Fruit fly (Drosophila melanogaster) whole organism, embryonic: ENCODE data around the gene ppk13.

ENCODE experiments used
- Asciz ChIP-seq: fragments of 200-800 bp; sonication (Bioruptor generic); optimal IDR thresholded peaks from 2 replicates; lab custom pipeline; 2017; ENCODE audit warnings: missing biosample characterization, mild to moderate bottlenecking, missing genetic modification characterization, missing genetic modification reagents
- CG10321 ChIP-seq: fragments of 200-800 bp; sonication (Bioruptor generic); IDR thresholded peaks from 2 replicates; pipeline ENCODE4 v1.3.6; 2022; ENCODE audit warnings: missing biosample characterization, missing genetic modification characterization
- CG10979 ChIP-seq: fragments of 200-800 bp; sonication (Bioruptor generic); optimal IDR thresholded peaks from 2 replicates; lab custom pipeline; 2018; ENCODE audit warnings: missing biosample characterization, mild to moderate bottlenecking, missing genetic modification characterization, moderate library complexity
- CG11247 ChIP-seq: fragments of 200-800 bp; sonication (Bioruptor generic); IDR thresholded peaks from 2 replicates; pipeline ENCODE4 v1.3.6; 2022; ENCODE audit warnings: missing biosample characterization, missing genetic modification characterization
- CG12104 ChIP-seq: fragments of 200-800 bp; sonication (Bioruptor generic); optimal IDR thresholded peaks from 3 replicates; lab custom pipeline; 2016; ENCODE audit warnings: missing biosample characterization, missing genetic modification characterization
- CG12659 ChIP-seq: fragments of 200-800 bp; sonication (Bioruptor generic); optimal IDR thresholded peaks from 3 replicates; lab custom pipeline; 2017; ENCODE audit warnings: mild to moderate bottlenecking, missing biosample characterization, missing genetic modification reagents, missing genetic modification characterization
- CG15601 ChIP-seq: fragments of 200-800 bp; sonication (Bioruptor generic); optimal IDR thresholded peaks from 3 replicates; lab custom pipeline; 2019; ENCODE audit warnings: missing biosample characterization, mild to moderate bottlenecking, missing genetic modification characterization, moderate library complexity
- CG17385 ChIP-seq: fragments of 200-800 bp; sonication (Bioruptor generic); optimal IDR thresholded peaks from 3 replicates; lab custom pipeline; 2018; ENCODE audit warnings: missing biosample characterization, mild to moderate bottlenecking, missing genetic modification characterization
- CG17568 ChIP-seq: fragments of 200-800 bp; sonication (Bioruptor generic); optimal IDR thresholded peaks from 2 replicates; lab custom pipeline; 2018; ENCODE audit warnings: missing biosample characterization, mild to moderate bottlenecking, missing genetic modification characterization, moderate library complexity
- CG17829 ChIP-seq: fragments of 200-800 bp; optimal IDR thresholded peaks from 2 replicates; lab custom pipeline; 2019; ENCODE audit warnings: missing biosample characterization, mild to moderate bottlenecking, missing genetic modification characterization, moderate library complexity
- CG2199 ChIP-seq: fragments of 200-800 bp; sonication (Bioruptor generic); IDR thresholded peaks from 3 replicates; pipeline ENCODE4 v1.3.6; 2022; ENCODE audit warnings: missing biosample characterization, missing genetic modification characterization
- CG3847 ChIP-seq: fragments of 200-800 bp; sonication (Bioruptor generic); IDR thresholded peaks from 2 replicates; pipeline ENCODE4 v1.3.6; 2022; ENCODE audit warnings: missing biosample characterization, missing genetic modification characterization
- CG4617 ChIP-seq: fragments of 200-800 bp; sonication (Bioruptor generic); optimal IDR thresholded peaks from 3 replicates; lab custom pipeline; 2016; ENCODE audit warnings: missing biosample characterization, missing genetic modification characterization, borderline replicate concordance
- CG4707 ChIP-seq: fragments of 200-800 bp; sonication (Bioruptor generic); optimal IDR thresholded peaks from 2 replicates; lab custom pipeline; 2018; ENCODE audit warnings: missing biosample characterization, mild to moderate bottlenecking, missing genetic modification characterization, moderate library complexity
- CG6683 ChIP-seq: fragments of 200-800 bp; sonication (Bioruptor generic); optimal IDR thresholded peaks from 2 replicates; lab custom pipeline; 2017; ENCODE audit warnings: missing biosample characterization, mild to moderate bottlenecking, missing genetic modification characterization, missing genetic modification reagents
- CG7839 ChIP-seq: fragments of 200-800 bp; sonication (Bioruptor generic); optimal IDR thresholded peaks from 3 replicates; lab custom pipeline; 2018; ENCODE audit warnings: missing biosample characterization, mild to moderate bottlenecking, missing genetic modification characterization, moderate library complexity
- CTCF ChIP-seq: fragments of 200-800 bp; sonication (Bioruptor generic); optimal IDR thresholded peaks from 2 replicates; lab custom pipeline; 2017; ENCODE audit warnings: missing biosample characterization, mild to moderate bottlenecking, missing genetic modification characterization, moderate library complexity
- D ChIP-seq, 2 experiments: fragments of 200-800 bp in 1 of 2; fragments of >200 bp in 1 of 2; sonication (Bioruptor generic) in 1 of 2; optimal IDR thresholded peaks; 2 replicates in 1 of 2; 3 replicates in 1 of 2; lab custom pipeline; 2017; ENCODE audit warnings: mild to moderate bottlenecking in 1 of 2, missing biosample characterization in 1 of 2, missing genetic modification characterization in 1 of 2, missing genetic modification reagents in 1 of 2
- Dad ChIP-seq: fragments of 200-800 bp; sonication (Bioruptor generic); optimal IDR thresholded peaks from 3 replicates; lab custom pipeline; 2016; ENCODE audit warnings: missing biosample characterization, missing genetic modification characterization
- Gsc ChIP-seq: fragments of 200-800 bp; sonication (Bioruptor generic); IDR thresholded peaks from 2 replicates; pipeline ENCODE4 v1.3.6; 2022; ENCODE audit warnings: missing biosample characterization, missing genetic modification characterization
- HLH3B ChIP-seq: fragments of 200-800 bp; sonication (Bioruptor generic); IDR thresholded peaks from 2 replicates; pipeline ENCODE4 v1.3.6; 2022; ENCODE audit warnings: missing biosample characterization, missing genetic modification characterization
- Jarid2 ChIP-seq: fragments of 200-800 bp; sonication (Bioruptor generic); optimal IDR thresholded peaks from 3 replicates; lab custom pipeline; 2017; ENCODE audit warnings: mild to moderate bottlenecking, missing biosample characterization, missing genetic modification reagents, missing genetic modification characterization
- MESR4 ChIP-seq: fragments of 200-800 bp; sonication (Bioruptor generic); optimal IDR thresholded peaks from 2 replicates; lab custom pipeline; 2018; ENCODE audit warnings: missing biosample characterization, mild to moderate bottlenecking, missing genetic modification characterization, moderate library complexity
- Mad ChIP-seq: fragments of 200-800 bp; sonication (Bioruptor generic); optimal IDR thresholded peaks from 2 replicates; lab custom pipeline; 2016; ENCODE audit warnings: missing biosample characterization, missing genetic modification characterization
- NfI ChIP-seq: fragments of 200-800 bp; sonication (Bioruptor generic); optimal IDR thresholded peaks from 3 replicates; lab custom pipeline; 2018; ENCODE audit warnings: missing biosample characterization, mild to moderate bottlenecking, missing genetic modification characterization, moderate library complexity
- Opbp ChIP-seq: fragments of 200-800 bp; sonication (Bioruptor generic); IDR thresholded peaks from 3 replicates; pipeline ENCODE4 v1.3.6; 2022; ENCODE audit warnings: missing biosample characterization, missing genetic modification characterization; ENCODE audit not compliant: partially characterized antibody
- PHDP ChIP-seq: fragments of 200-800 bp; sonication (Bioruptor generic); optimal IDR thresholded peaks from 3 replicates; lab custom pipeline; 2018; ENCODE audit warnings: missing biosample characterization, mild to moderate bottlenecking, missing genetic modification characterization, moderate library complexity
- Poxn ChIP-seq: fragments of 200-800 bp; sonication (Bioruptor generic); IDR thresholded peaks from 2 replicates; pipeline ENCODE4 v1.3.6; 2022; ENCODE audit warnings: missing biosample characterization, missing genetic modification characterization
- Ptx1 ChIP-seq: fragments of 200-800 bp; sonication (Bioruptor generic); IDR thresholded peaks from 2 replicates; pipeline ENCODE4 v1.3.6; 2022; ENCODE audit warnings: missing biosample characterization, missing genetic modification characterization
- Ssrp ChIP-seq: fragments of 200-800 bp; sonication (Bioruptor generic); optimal IDR thresholded peaks from 2 replicates; lab custom pipeline; 2018; ENCODE audit warnings: missing biosample characterization, mild to moderate bottlenecking, missing genetic modification characterization, moderate library complexity
- Trl ChIP-seq, 3 experiments: fragments of >200 bp in 2 of 3; fragments of 200-800 bp in 1 of 3; sonication (Bioruptor generic) in 1 of 3; optimal IDR thresholded peaks; 2 replicates in 1 of 3; 3 replicates in 2 of 3; lab custom pipeline; 2016 to 2017; ENCODE audit warnings: missing biosample characterization in 1 of 3, missing genetic modification characterization in 1 of 3
- ato ChIP-seq: fragments of 200-800 bp; sonication (Bioruptor generic); IDR thresholded peaks from 2 replicates; pipeline ENCODE4 v1.3.6; 2022; ENCODE audit warnings: missing biosample characterization, missing genetic modification characterization; ENCODE audit not compliant: partially characterized antibody
- btn ChIP-seq: fragments of 200-800 bp; sonication (Bioruptor generic); optimal IDR thresholded peaks from 2 replicates; lab custom pipeline; 2016; ENCODE audit warnings: missing biosample characterization, missing genetic modification characterization
- chif ChIP-seq, 2 experiments: fragments of 200-800 bp; sonication (Bioruptor generic); optimal IDR thresholded peaks; 3 replicates each; lab custom pipeline; 2016; ENCODE audit warnings: missing biosample characterization in 2 of 2, missing genetic modification characterization in 2 of 2
- chn ChIP-seq: fragments of 200-800 bp; sonication (Bioruptor generic); optimal IDR thresholded peaks from 2 replicates; lab custom pipeline; 2016; ENCODE audit warnings: missing biosample characterization, missing genetic modification characterization
- crc ChIP-seq: fragments of 200-800 bp; sonication (Bioruptor generic); optimal IDR thresholded peaks from 2 replicates; lab custom pipeline; 2016; ENCODE audit warnings: missing biosample characterization, missing genetic modification characterization
- dpn ChIP-seq, 2 experiments: fragments of 200-800 bp; sonication (Bioruptor generic); optimal IDR thresholded peaks; 3 replicates each; lab custom pipeline; 2016; ENCODE audit warnings: missing biosample characterization in 2 of 2, missing genetic modification characterization in 2 of 2
- en ChIP-seq: fragments of 200-800 bp; sonication (Bioruptor generic); optimal IDR thresholded peaks from 2 replicates; lab custom pipeline; 2016; ENCODE audit warnings: missing biosample characterization, missing genetic modification characterization
- exex ChIP-seq: fragments of 200-800 bp; sonication (Bioruptor generic); optimal IDR thresholded peaks from 4 replicates; lab custom pipeline; 2018; ENCODE audit warnings: missing biosample characterization, mild to moderate bottlenecking, missing genetic modification characterization, moderate library complexity
- fd64A ChIP-seq: fragments of 200-800 bp; sonication (Bioruptor generic); optimal IDR thresholded peaks from 3 replicates; lab custom pipeline; 2018; ENCODE audit warnings: missing biosample characterization, mild to moderate bottlenecking, missing genetic modification characterization
- gcm2 ChIP-seq: fragments of 200-800 bp; sonication (Bioruptor generic); optimal IDR thresholded peaks from 2 replicates; lab custom pipeline; 2016; ENCODE audit warnings: missing biosample characterization, missing genetic modification characterization
- grn ChIP-seq: fragments of 200-800 bp; sonication (Bioruptor generic); optimal IDR thresholded peaks from 3 replicates; lab custom pipeline; 2017; ENCODE audit warnings: missing biosample characterization, missing genetic modification characterization
- jumu ChIP-seq: fragments of 200-800 bp; sonication (Bioruptor generic); optimal IDR thresholded peaks from 3 replicates; lab custom pipeline; 2016; ENCODE audit warnings: missing biosample characterization, missing genetic modification characterization
- klu ChIP-seq: fragments of 200-800 bp; sonication (Bioruptor generic); IDR thresholded peaks from 2 replicates; pipeline ENCODE4 v1.3.6; 2022; ENCODE audit warnings: missing biosample characterization, missing genetic modification characterization
- kni ChIP-seq: fragments of 200-800 bp; sonication (Bioruptor generic); optimal IDR thresholded peaks from 3 replicates; lab custom pipeline; 2017; ENCODE audit warnings: mild to moderate bottlenecking, missing biosample characterization, missing genetic modification reagents, missing genetic modification characterization
- maf-S ChIP-seq: fragments of 200-800 bp; sonication (Bioruptor generic); optimal IDR thresholded peaks from 2 replicates; lab custom pipeline; 2016; ENCODE audit warnings: missing biosample characterization, missing genetic modification characterization
- oc ChIP-seq: fragments of 200-800 bp; sonication (Bioruptor generic); optimal IDR thresholded peaks from 2 replicates; lab custom pipeline; 2018; ENCODE audit warnings: missing biosample characterization, mild to moderate bottlenecking, missing genetic modification characterization, moderate library complexity
- pb ChIP-seq: fragments of 200-800 bp; sonication (Bioruptor generic); optimal IDR thresholded peaks from 3 replicates; lab custom pipeline; 2016; ENCODE audit warnings: missing biosample characterization, missing genetic modification characterization
- tup ChIP-seq: fragments of 200-800 bp; sonication (Bioruptor generic); optimal IDR thresholded peaks from 2 replicates; lab custom pipeline; 2016; ENCODE audit warnings: missing biosample characterization, mild to moderate bottlenecking, missing genetic modification characterization, moderate library complexity
- usp ChIP-seq: fragments of >200 bp; optimal IDR thresholded peaks from 2 replicates; lab custom pipeline; 2017; ENCODE audit warnings: missing biosample characterization, missing genetic modification characterization
- zfh1 ChIP-seq: fragments of 200-800 bp; sonication (Bioruptor generic); IDR thresholded peaks from 3 replicates; pipeline ENCODE4 v1.3.6; 2022; ENCODE audit warnings: missing biosample characterization, missing genetic modification characterization

Gene ppk13

DNA sequence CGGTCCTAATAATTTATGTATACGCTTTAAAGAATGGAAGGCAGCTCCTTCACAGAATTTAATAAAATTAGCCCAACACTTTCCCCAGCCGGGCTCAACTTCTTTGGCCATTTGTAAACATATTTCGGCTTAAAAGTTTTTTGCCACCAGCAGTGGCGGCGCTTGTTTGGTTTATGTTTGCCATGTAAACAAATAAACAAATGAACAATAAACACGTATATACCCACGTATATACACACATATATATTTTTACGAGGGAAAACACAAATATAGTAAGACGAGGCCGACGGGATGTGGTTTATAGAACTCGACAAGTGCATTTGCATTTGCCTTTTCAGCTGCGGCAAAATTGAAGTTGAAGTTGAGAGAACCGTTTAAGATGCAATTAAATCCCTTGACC lies 50.8 kb downstream of the ppk13 start (continued):
- TF ChIP-seq zfh1 (GFP tag; lab: Robert Waterston, UW) (no peak), Asciz (peak; percentile 90), HLH3B (GFP tag; lab: Robert Waterston, UW) (peak; percentile 30; the same call in 1 of the 2 replicates), jumu (GFP tag; lab: Kevin White, UChicago) (no peak), pb (GFP tag; lab: Kevin White, UChicago) (no peak), CG17568 (peak; percentile 73), CG15601 (peak; percentile 31), CG4617 (GFP tag; lab: Kevin White, UChicago) (no peak), en (GFP tag; lab: Kevin White, UChicago) (no peak), CG3847 (GFP tag; lab: Robert Waterston, UW) (no peak), CG10321 (GFP tag; lab: Robert Waterston, UW) (peak; percentile 25; the same call in 1 of the 2 replicates), exex (peak; percentile 12), CG6683 (GFP tag; lab: Kevin White, UChicago) (peak; percentile 36), chn (GFP tag; lab: Kevin White, UChicago) (no peak), CG17385 (GFP tag; lab: Kevin White, UChicago) (peak; percentile 15), fd64A (peak; percentile 88), maf-S (no peak), gcm2 (GFP tag; lab: Kevin White, UChicago) (no peak), D (optimal IDR thresholded peaks at IDR 0.05; lab: Kevin White, UChicago) (no peak), D (GFP tag; optimal IDR thresholded peaks at IDR 0.05; lab: Kevin White, UChicago) (peak; percentile 61), CG11247 (no peak), kni (peak; percentile 79), dpn (GFP tag; optimal IDR thresholded peaks at IDR 0.05; lab: Kevin White, UChicago) (no peak), CG4707 (peak; percentile 62), CG10979 (tag; lab: Kevin White, UChicago) (peak; percentile 26), klu (GFP tag; lab: Robert Waterston, UW) (no peak), Jarid2 (no peak), NfI (no peak), Opbp (no peak), crc (GFP tag; lab: Kevin White, UChicago) (no peak), oc (tag; lab: Kevin White, UChicago) (no peak), CG2199 (peak; percentile 79; the same call in 2 of the 3 replicates), CG17829 (tag; lab: Kevin White, UChicago) (peak; percentile 56), CTCF (GFP tag; lab: Kevin White, UChicago) (peak; percentile 13), Ssrp (tag; lab: Kevin White, UChicago) (no peak), CG12659 (GFP tag; lab: Kevin White, UChicago) (no peak), usp (GFP tag; lab: Kevin White, UChicago) (no peak), PHDP (tag; lab: Kevin White, UChicago) (peak; percentile 31), btn (GFP tag; lab: Kevin White, UChicago) (no peak), Mad (no peak), ato (GFP tag; lab: Robert Waterston, UW) (no peak), Gsc (GFP tag; lab: Robert Waterston, UW) (no peak), CG7839 (no peak), MESR4 (GFP tag; lab: Kevin White, UChicago) (no peak), CG12104 (GFP tag; lab: Kevin White, UChicago) (peak; percentile 4), tup (no peak), grn (GFP tag; lab: Kevin White, UChicago) (no peak), Trl (optimal IDR thresholded peaks at IDR 0.05; lab: Kevin White, UChicago) (no peak), Trl (GFP tag; optimal IDR thresholded peaks at IDR 0.05; lab: Kevin White, UChicago) (no peak), Dad (no peak), Ptx1 (GFP tag; lab: Robert Waterston, UW) (no peak), chif (GFP tag; optimal IDR thresholded peaks at IDR 0.05; lab: Kevin White, UChicago) (peak in 1 of 2 experiments; percentile 6), Poxn (GFP tag; lab: Robert Waterston, UW) (no peak)
